Worm (Caenorhabditis elegans) whole organism, L4/young adult: ENCODE data around the gene srb-17.

ENCODE experiments used
- W03F9.2 ChIP-seq: fragments of 150-350 bp; optimal IDR thresholded peaks from 2 replicates; lab custom pipeline; 2014; ENCODE audit warnings: missing biosample characterization, missing genetic modification characterization
- dao-5 ChIP-seq: sonication (generic microtip); optimal IDR thresholded peaks from 2 replicates; lab custom pipeline; 2016; ENCODE audit warnings: missing genotype, missing genetic modification characterization, moderate library complexity, missing compliant biosample characterization
- him-1 ChIP-seq: sonication (generic microtip); optimal IDR thresholded peaks from 2 replicates; lab custom pipeline; 2016; ENCODE audit warnings: missing genotype, missing genetic modification reagents, missing genetic modification characterization, missing compliant biosample characterization

The srb-17 gene

ce11 chrIV:10469494-10469893 is 12.5 kb upstream of the srb-17 start, which contains the start of gene ugt-44:
Gene ugt-44, plus strand, starts transcription at chrIV:10469741.
- TF ChIP-seq him-1 (tag; lab: Kevin White, UChicago) (no peak), W03F9.2 (no peak), dao-5 (tag; lab: Kevin White, UChicago) (no peak)

- TF ChIP-seq W03F9.2 (no peak), him-1 (tag; lab: Kevin White, UChicago) (no peak), dao-5 (tag; lab: Kevin White, UChicago) (no peak)
These were observed 11.6 kb upstream of the srb-17 start for ce11 chrIV:10468662-10469061.

- TF ChIP-seq W03F9.2 (no peak), him-1 (tag; lab: Kevin White, UChicago) (no peak), dao-5 (tag; lab: Kevin White, UChicago) (no peak)
These were observed 10.3 kb upstream of the srb-17 start for ce11 chrIV:10467347-10467746.

- no peak for TF ChIP-seq W03F9.2
- no peak for TF ChIP-seq him-1 (tag; lab: Kevin White, UChicago)
These were observed 9.4 kb upstream of the srb-17 start for ce11 chrIV:10466398-10466797.

ce11 chrIV:10465764-10466163 is 8.7 kb upstream of the srb-17 start:
- TF ChIP-seq W03F9.2 (no peak), dao-5 (tag; lab: Kevin White, UChicago) (no peak), him-1 (tag; lab: Kevin White, UChicago) (no peak)

- TF ChIP-seq W03F9.2 (no peak), dao-5 (tag; lab: Kevin White, UChicago) (no peak), him-1 (tag; lab: Kevin White, UChicago) (no peak)
These were observed 7.1 kb upstream of the srb-17 start, which contains the start of gene ugt-43 for ce11 chrIV:10463987-10464638. Gene ugt-43, plus strand, starts transcription at chrIV:10464588.

ce11 chrIV:10463127-10463526 is 6.1 kb upstream of the srb-17 start:
- no peak for TF ChIP-seq W03F9.2
- no peak for TF ChIP-seq him-1 (tag; lab: Kevin White, UChicago)
- TF ChIP-seq dao-5 (tag; lab: Kevin White, UChicago), result no peak

- no peak for TF ChIP-seq W03F9.2
- TF ChIP-seq dao-5 (tag; lab: Kevin White, UChicago), result no peak
- no peak for TF ChIP-seq him-1 (tag; lab: Kevin White, UChicago)
These were observed 5.6 kb upstream of the srb-17 start for ce11 chrIV:10462608-10463007.

ce11 chrIV:10461767-10462166 is 4.7 kb upstream of the srb-17 start, which contains the start of gene mec-3:
Gene mec-3, minus strand, starts transcription at chrIV:10461867.
- no peak for TF ChIP-seq him-1 (tag; lab: Kevin White, UChicago)
- no peak for TF ChIP-seq W03F9.2
- TF ChIP-seq dao-5 (tag; lab: Kevin White, UChicago), result no peak

- TF ChIP-seq W03F9.2, result no peak
- TF ChIP-seq him-1 (tag; lab: Kevin White, UChicago), result no peak
- no peak for TF ChIP-seq dao-5 (tag; lab: Kevin White, UChicago)
These were observed 4.0 kb downstream of the srb-17 start, which contains the start of gene F01D4.8 for ce11 chrIV:10453001-10453400. Gene F01D4.8, minus strand, starts transcription at chrIV:10453101.

- no peak for TF ChIP-seq him-1 (tag; lab: Kevin White, UChicago)
- no peak for TF ChIP-seq dao-5 (tag; lab: Kevin White, UChicago)
- TF ChIP-seq W03F9.2, result no peak
These were observed 7.2 kb downstream of the srb-17 start, which contains the start of gene F13B12.4 for ce11 chrIV:10449799-10450198. Gene F13B12.4, minus strand, starts transcription at chrIV:10449899.

- no peak for TF ChIP-seq dao-5 (tag; lab: Kevin White, UChicago)
- TF ChIP-seq W03F9.2, result no peak
- no peak for TF ChIP-seq him-1 (tag; lab: Kevin White, UChicago)
These were observed 13.5 kb downstream of the srb-17 start, which contains the start of gene F13B12.7 for ce11 chrIV:10443510-10443909. Gene F13B12.7, plus strand, starts transcription at chrIV:10443810.

ce11 chrIV:10442904-10443303 is 14.1 kb downstream of the srb-17 start:
- TF ChIP-seq him-1 (tag; lab: Kevin White, UChicago) (no peak), W03F9.2 (no peak), dao-5 (tag; lab: Kevin White, UChicago) (no peak)

- TF ChIP-seq W03F9.2, result no peak
- TF ChIP-seq dao-5 (tag; lab: Kevin White, UChicago), result no peak
- TF ChIP-seq him-1 (tag; lab: Kevin White, UChicago), result no peak
These were observed 18.1 kb downstream of the srb-17 start, which contains the start of gene F13B12.3 for ce11 chrIV:10438901-10439300. Gene F13B12.3, plus strand, starts transcription at chrIV:10439123.

ce11 chrIV:10437114-10437513 is 19.9 kb downstream of the srb-17 start:
- TF ChIP-seq dao-5 (tag; lab: Kevin White, UChicago), result no peak
